Worm (Caenorhabditis elegans) whole organism, young adult: ENCODE data around the gene srsx-18.

Source experiments
- D2030.7 ChIP-seq: fragments of 200-800 bp; sonication (Bioruptor generic); IDR thresholded peaks from 2 replicates; pipeline ENCODE4 v1.3.6; 2022; ENCODE audit warnings: missing genetic modification reagents, missing genetic modification characterization, missing compliant biosample characterization
- F10E7.11 ChIP-seq: sonication (generic microtip); optimal IDR thresholded peaks from 2 replicates; lab custom pipeline; 2017; ENCODE audit warnings: mild to moderate bottlenecking, missing genetic modification characterization, moderate library complexity, missing compliant biosample characterization
- F52B5.7 ChIP-seq: sonication (generic microtip); optimal IDR thresholded peaks from 2 replicates; lab custom pipeline; 2016; ENCODE audit warnings: mild to moderate bottlenecking, missing genetic modification characterization, missing compliant biosample characterization
- Y67H2A.10 ChIP-seq: fragments of 200-800 bp; sonication (Bioruptor generic); conservative IDR thresholded peaks from 2 replicates; pipeline ENCODE4 v1.3.6; 2022; ENCODE audit warnings: missing genetic modification reagents, missing genetic modification characterization, missing compliant biosample characterization
- atf-7 ChIP-seq: sonication (generic microtip); optimal IDR thresholded peaks from 2 replicates; lab custom pipeline; 2017; ENCODE audit warnings: mild to moderate bottlenecking, missing genetic modification characterization, missing compliant biosample characterization
- ceh-91 ChIP-seq: fragments of 200-800 bp; sonication (Bioruptor generic); IDR thresholded peaks from 2 replicates; pipeline ENCODE4 v1.3.6; 2022; ENCODE audit warnings: missing genetic modification reagents, missing genetic modification characterization, missing compliant biosample characterization
- gei-17 ChIP-seq: fragments of 200-800 bp; sonication (Bioruptor generic); optimal IDR thresholded peaks from 2 replicates; lab custom pipeline; 2018; ENCODE audit warnings: mild to moderate bottlenecking, missing genetic modification characterization, missing compliant biosample characterization
- nfya-1 ChIP-seq: sonication (generic microtip); optimal IDR thresholded peaks from 2 replicates; lab custom pipeline; 2017; ENCODE audit warnings: antibody characterized with exemption, missing compliant biosample characterization, missing genetic modification characterization, borderline replicate concordance; ENCODE audit not compliant: insufficient read depth
- nfyb-1 ChIP-seq: fragments of 200-800 bp; sonication (Bioruptor generic); IDR thresholded peaks from 2 replicates; pipeline ENCODE4 v1.3.6; 2022; ENCODE audit warnings: missing genetic modification reagents, missing genetic modification characterization, missing compliant biosample characterization
- snpc-4 ChIP-seq, 5 experiments: fragments of 150-350 bp in 1 of 5; sonication (generic microtip) in 4 of 5; optimal IDR thresholded peaks; 2 replicates each; lab custom pipeline; 2014 to 2018; ENCODE audit warnings: missing genetic modification characterization in 5 of 5, missing biosample characterization in 3 of 5, antibody characterized with exemption in 2 of 5, mild to moderate bottlenecking in 2 of 5, missing compliant biosample characterization in 2 of 5, missing genotype in 2 of 5, moderate library complexity in 2 of 5, missing genetic modification reagents in 1 of 5
- xnd-1 ChIP-seq: sonication (generic microtip); optimal IDR thresholded peaks from 2 replicates; lab custom pipeline; 2016; ENCODE audit warnings: missing genotype, missing genetic modification reagents, missing genetic modification characterization, missing compliant biosample characterization

- no peak for TF ChIP-seq ceh-91 (GFP tag; lab: Robert Waterston, UW)
- TF ChIP-seq atf-7 (tag; lab: Kevin White, UChicago): no peak
- TF ChIP-seq gei-17 (GFP tag; lab: Kevin White, UChicago): no peak
- no peak for TF ChIP-seq nfya-1 (tag; lab: Kevin White, UChicago)
- no peak for TF ChIP-seq xnd-1 (tag; lab: Kevin White, UChicago)
- TF ChIP-seq nfyb-1 (GFP tag; lab: Robert Waterston, UW): no peak
- TF ChIP-seq F52B5.7 (tag; lab: Kevin White, UChicago): no peak
- no peak for TF ChIP-seq Y67H2A.10
- no peak for TF ChIP-seq D2030.7 (GFP tag; lab: Robert Waterston, UW)
- no peak for TF ChIP-seq snpc-4 (GFP tag; optimal IDR thresholded peaks at IDR 0.05; lab: Kevin White, UChicago)
- TF ChIP-seq snpc-4 (tag; optimal IDR thresholded peaks at IDR 0.05; lab: Kevin White, UChicago): no peak
- no peak for TF ChIP-seq F10E7.11 (tag; lab: Kevin White, UChicago)
These were observed 5.7 kb downstream of the srsx-18 start for ce11 chrV:5928006-5928405.
